Fruit fly (Drosophila melanogaster): ENCODE measurements around the gene hng3.

Gene hng3

dm6 chr3L:799837-800513 is 44.7 kb upstream of the hng3 start (continued):
- TF ChIP-seq E2f1 (GFP tag; IDR thresholded peaks at IDR 0.05) (peak; percentile 15; the same call in 1 of the 2 replicates), CG5245 (GFP tag; optimal IDR thresholded peaks at IDR 0.05) (no peak), Doc2 (GFP tag; IDR thresholded peaks at IDR 0.05) (no peak), Hand (GFP tag; optimal IDR thresholded peaks at IDR 0.05) (no peak), CG4730 (GFP tag; IDR thresholded peaks at IDR 0.05) (no peak), CG12071 (GFP tag; optimal IDR thresholded peaks at IDR 0.05) (no peak), lmd (GFP tag; IDR thresholded peaks at IDR 0.05) (0 out of 2 replicates have a peak, but pooled peaks have one; percentile 17), Jarid2 (GFP tag; optimal IDR thresholded peaks at IDR 0.05) (no peak), eve (GFP tag; optimal IDR thresholded peaks at IDR 0.05) (peak in 1 of 2 experiments; percentile 57), chinmo (GFP tag; IDR thresholded peaks at IDR 0.05; ENCODE audit: partially characterized antibody) (no peak), CG16863 (GFP tag; optimal IDR thresholded peaks at IDR 0.05) (peak; percentile 19), CG10462 (GFP tag; optimal IDR thresholded peaks at IDR 0.05) (no peak), CG8388 (GFP tag; optimal IDR thresholded peaks at IDR 0.05) (peak; percentile 41), lov (optimal IDR thresholded peaks at IDR 0.05) (no peak), lov (GFP tag; IDR thresholded peaks at IDR 0.05) (0 out of 3 replicates have a peak, but pooled peaks have one; percentile 42), CG42726 (GFP tag; IDR thresholded peaks at IDR 0.05; ENCODE audit: partially characterized antibody) (no peak), CG9932 (GFP tag; IDR thresholded peaks at IDR 0.05) (no peak), fd96Cb (tag; optimal IDR thresholded peaks at IDR 0.05) (peak; percentile 45), klu (GFP tag; IDR thresholded peaks at IDR 0.05) (no peak), ab (GFP tag; optimal IDR thresholded peaks at IDR 0.05) (no peak), CG18476 (GFP tag; optimal IDR thresholded peaks at IDR 0.05) (no peak), ERR (GFP tag; optimal IDR thresholded peaks at IDR 0.05) (no peak), aop (GFP tag; IDR thresholded peaks at IDR 0.05) (no peak), CG17359 (tag; optimal IDR thresholded peaks at IDR 0.05) (peak; percentile 49), CG12104 (GFP tag; optimal IDR thresholded peaks at IDR 0.05) (no peak), CG16779 (GFP tag; IDR thresholded peaks at IDR 0.05) (no peak), CG2678 (tag; optimal IDR thresholded peaks at IDR 0.05) (peak; percentile 36), ems (GFP tag; optimal IDR thresholded peaks at IDR 0.05) (no peak), kni (GFP tag; optimal IDR thresholded peaks at IDR 0.05) (peak; percentile 75), CG3838 (GFP tag; optimal IDR thresholded peaks at IDR 0.05) (no peak), mld (GFP tag; IDR thresholded peaks at IDR 0.05; ENCODE audit: partially characterized antibody) (no peak), chm (GFP tag; IDR thresholded peaks at IDR 0.05) (0 out of 2 replicates have a peak, but pooled peaks have one; percentile 14), Vsx1 (GFP tag; optimal IDR thresholded peaks at IDR 0.05) (no peak), CG4820 (GFP tag; optimal IDR thresholded peaks at IDR 0.05) (peak; percentile 32), ATbp (GFP tag; optimal IDR thresholded peaks at IDR 0.05) (peak; percentile 37), sim (GFP tag; IDR thresholded peaks at IDR 0.05) (0 out of 2 replicates have a peak, but pooled peaks have one; percentile 6), fd64A (GFP tag; optimal IDR thresholded peaks at IDR 0.05) (peak; percentile 41), CG34422 (GFP tag; IDR thresholded peaks at IDR 0.05) (peak; percentile 60; the same call in 1 of the 3 replicates), CG8478 (optimal IDR thresholded peaks at IDR 0.05) (no peak), D (optimal IDR thresholded peaks at IDR 0.05) (no peak), D (GFP tag; optimal IDR thresholded peaks at IDR 0.05) (peak; percentile 65), CG17385 (GFP tag; optimal IDR thresholded peaks at IDR 0.05) (peak; percentile 19), fru (optimal IDR thresholded peaks at IDR 0.05) (no peak), ac (GFP tag; optimal IDR thresholded peaks at IDR 0.05) (no peak), CG7357 (GFP tag; IDR thresholded peaks at IDR 0.05) (peak; percentile 52; the same call in 1 of the 3 replicates), pb (GFP tag; optimal IDR thresholded peaks at IDR 0.05) (no peak), Dip2 (GFP tag; IDR thresholded peaks at IDR 0.05) (no peak), CG7372 (GFP tag; IDR thresholded peaks at IDR 0.05) (0 out of 2 replicates have a peak, but pooled peaks have one; percentile 15), CG10979 (tag; optimal IDR thresholded peaks at IDR 0.05) (peak; percentile 65), HmgZ (tag; optimal IDR thresholded peaks at IDR 0.05) (no peak), CG6689 (GFP tag; IDR thresholded peaks at IDR 0.05) (peak; percentile 46)

All from whole organism, embryonic.